Fruit fly (Drosophila melanogaster): ENCODE data around the gene sra.

sra gene

dm6 chr3R:16236713-16237641 lies 50.2 kb downstream of the sra start:
- TF ChIP-seq noc (tag; optimal IDR thresholded peaks at IDR 0.05): peak; percentile 98

- TF ChIP-seq noc (tag; optimal IDR thresholded peaks at IDR 0.05): no peak
Observed at dm6 chr3R:16238016-16238710, 51.4 kb downstream of the sra start.

dm6 chr3R:16239304-16239703 lies 52.5 kb downstream of the sra start:
- TF ChIP-seq noc (tag; optimal IDR thresholded peaks at IDR 0.05): no peak

- peak; percentile 27 for TF ChIP-seq noc (tag; optimal IDR thresholded peaks at IDR 0.05)
Observed at dm6 chr3R:16240478-16241101, 53.8 kb downstream of the sra start.

- no peak for TF ChIP-seq noc (tag; optimal IDR thresholded peaks at IDR 0.05)
Observed at dm6 chr3R:16241102-16241779, 54.4 kb downstream of the sra start.

- no peak for TF ChIP-seq noc (tag; optimal IDR thresholded peaks at IDR 0.05)
Observed at dm6 chr3R:16241822-16242221, 55.0 kb downstream of the sra start.

- TF ChIP-seq noc (tag; optimal IDR thresholded peaks at IDR 0.05): peak; percentile 79
Observed at dm6 chr3R:16242461-16242934, 55.7 kb downstream of the sra start.

dm6 chr3R:16244241-16244977 lies 57.6 kb downstream of the sra start:
- TF ChIP-seq noc (tag; optimal IDR thresholded peaks at IDR 0.05): no peak

- TF ChIP-seq noc (tag; optimal IDR thresholded peaks at IDR 0.05): no peak
Observed at dm6 chr3R:16245298-16246098, 58.7 kb downstream of the sra start.

dm6 chr3R:16247027-16247426 lies 60.2 kb downstream of the sra start:
- no peak for TF ChIP-seq noc (tag; optimal IDR thresholded peaks at IDR 0.05)
